Worm (Caenorhabditis elegans): ENCODE measurements around the gene F35A5.5.

Gene F35A5.5

ce11 chrX:3823869-3824268, 28.3 kb upstream of the F35A5.5 start (continued):
- no peak for TF ChIP-seq pax-3 (tag; optimal IDR thresholded peaks at IDR 0.05)
- no peak for TF ChIP-seq nhr-19 (GFP tag; conservative IDR thresholded peaks at IDR 0.05)
- TF ChIP-seq nhr-20 (tag; optimal IDR thresholded peaks at IDR 0.05): peak; percentile 14
- TF ChIP-seq mef-2 (tag; optimal IDR thresholded peaks at IDR 0.05): no peak
- TF ChIP-seq xbp-1 (tag; optimal IDR thresholded peaks at IDR 0.05): no peak
- no peak for TF ChIP-seq elt-3 (tag; optimal IDR thresholded peaks at IDR 0.05)
- peak; percentile 32 for TF ChIP-seq lin-14 (GFP tag; optimal IDR thresholded peaks at IDR 0.05)
- TF ChIP-seq ceh-90 (tag; optimal IDR thresholded peaks at IDR 0.05): no peak
- TF ChIP-seq unc-30 (tag; optimal IDR thresholded peaks at IDR 0.05): no peak
- no peak for TF ChIP-seq snpc-4 (tag; optimal IDR thresholded peaks at IDR 0.05)
- no peak for TF ChIP-seq ztf-4 (tag; optimal IDR thresholded peaks at IDR 0.05)
- TF ChIP-seq ceh-8 (GFP tag; optimal IDR thresholded peaks at IDR 0.05): no peak
- TF ChIP-seq ztf-11 (tag; optimal IDR thresholded peaks at IDR 0.05): no peak
- no peak for TF ChIP-seq ets-5 (GFP tag; IDR thresholded peaks at IDR 0.05)
- no peak for TF ChIP-seq blmp-1 (tag; optimal IDR thresholded peaks at IDR 0.05)
- TF ChIP-seq unc-98 (GFP tag; IDR thresholded peaks at IDR 0.05): no peak
- no peak for TF ChIP-seq nhr-77 (tag; optimal IDR thresholded peaks at IDR 0.05)
- no peak for TF ChIP-seq fkh-4 (tag; optimal IDR thresholded peaks at IDR 0.05; ENCODE audit: borderline replicate concordance)
- no peak for TF ChIP-seq snu-23 (GFP tag; optimal IDR thresholded peaks at IDR 0.05)
- no peak for TF ChIP-seq isw-1 (GFP tag; IDR thresholded peaks at IDR 0.05)
- no peak for TF ChIP-seq nhr-76 (tag; optimal IDR thresholded peaks at IDR 0.05)
- TF ChIP-seq lin-15B (tag; optimal IDR thresholded peaks at IDR 0.05): no peak
- peak; percentile 68 for TF ChIP-seq tlp-1 (tag; optimal IDR thresholded peaks at IDR 0.05)
- TF ChIP-seq nhr-47 (tag; optimal IDR thresholded peaks at IDR 0.05): no peak
- TF ChIP-seq alr-1 (tag; optimal IDR thresholded peaks at IDR 0.05; ENCODE audit: borderline replicate concordance): no peak
- no peak for TF ChIP-seq ces-1 (GFP tag; optimal IDR thresholded peaks at IDR 0.05)

ce11 chrX:3822061-3822460, 26.5 kb upstream of the F35A5.5 start:
- peak; percentile 5 for TF ChIP-seq blmp-1 (tag; optimal IDR thresholded peaks at IDR 0.05)
- TF ChIP-seq lin-35 (GFP tag; optimal IDR thresholded peaks at IDR 0.05): peak in 1 of 2 experiments; percentile 34
- no peak for TF ChIP-seq snu-23 (GFP tag; optimal IDR thresholded peaks at IDR 0.05)
- no peak for TF ChIP-seq nhr-237 (tag; optimal IDR thresholded peaks at IDR 0.05)
- peak; percentile 48 for TF ChIP-seq unc-86 (tag; optimal IDR thresholded peaks at IDR 0.05)
- TF ChIP-seq elt-3 (tag; optimal IDR thresholded peaks at IDR 0.05): peak in 1 of 6 experiments; percentile 22
- TF ChIP-seq egl-27 (tag; optimal IDR thresholded peaks at IDR 0.05): no peak
- TF ChIP-seq elt-2 (tag; optimal IDR thresholded peaks at IDR 0.05): peak; percentile 71
- TF ChIP-seq nhr-11 (tag; optimal IDR thresholded peaks at IDR 0.05): no peak

ce11 chrX:3821609-3822008, 26.1 kb upstream of the F35A5.5 start:
- no peak for TF ChIP-seq ceh-88 (GFP tag; IDR thresholded peaks at IDR 0.05)
- peak; percentile 12 for TF ChIP-seq lin-14 (GFP tag; optimal IDR thresholded peaks at IDR 0.05)
- no peak for TF ChIP-seq efl-1 (optimal IDR thresholded peaks at IDR 0.05)
- peak in 1 of 2 experiments; percentile 30 for TF ChIP-seq efl-1 (GFP tag; optimal IDR thresholded peaks at IDR 0.05 in 1 of 2)
- TF ChIP-seq dsc-1 (tag; optimal IDR thresholded peaks at IDR 0.05): peak; percentile 3
- no peak for TF ChIP-seq fos-1 (tag; optimal IDR thresholded peaks at IDR 0.05)
- no peak for TF ChIP-seq hlh-4 (tag; optimal IDR thresholded peaks at IDR 0.05)

ce11 chrX:3820666-3821065, 25.1 kb upstream of the F35A5.5 start:
- TF ChIP-seq lin-35 (GFP tag; optimal IDR thresholded peaks at IDR 0.05) (peak in 1 of 2 experiments; percentile 29), lin-13 (GFP tag; optimal IDR thresholded peaks at IDR 0.05) (no peak), lsy-2 (tag; optimal IDR thresholded peaks at IDR 0.05) (no peak), efl-1 (optimal IDR thresholded peaks at IDR 0.05) (no peak), efl-1 (GFP tag; optimal IDR thresholded peaks at IDR 0.05 in 1 of 2) (peak in 1 of 2 experiments; percentile 80), dsc-1 (tag; optimal IDR thresholded peaks at IDR 0.05) (no peak), nhr-85 (tag) (no peak), ceh-63 (GFP tag; optimal IDR thresholded peaks at IDR 0.05) (no peak), C16A3.4 (tag; optimal IDR thresholded peaks at IDR 0.05) (no peak), ceh-88 (GFP tag; IDR thresholded peaks at IDR 0.05) (no peak), jun-1 (tag; optimal IDR thresholded peaks at IDR 0.05) (peak; percentile 29), mep-1 (tag; optimal IDR thresholded peaks at IDR 0.05) (no peak), nhr-71 (tag; optimal IDR thresholded peaks at IDR 0.05) (peak; percentile 12), snu-23 (GFP tag; optimal IDR thresholded peaks at IDR 0.05) (no peak), fkh-10 (GFP tag; optimal IDR thresholded peaks at IDR 0.05) (no peak), elt-2 (tag; optimal IDR thresholded peaks at IDR 0.05) (peak; percentile 50), ces-1 (GFP tag; optimal IDR thresholded peaks at IDR 0.05) (no peak), lin-15B (tag; optimal IDR thresholded peaks at IDR 0.05) (no peak), grh-1 (GFP tag; IDR thresholded peaks at IDR 0.05) (no peak), mab-9 (GFP tag; IDR thresholded peaks at IDR 0.05) (no peak)

All from whole organism, L1 larva.